Fruit fly (Drosophila melanogaster) whole organism, embryonic: ENCODE data around the gene Ldaf1.

Experiments used
- Bteb2 ChIP-seq: fragments of 200-800 bp; sonication (Bioruptor generic); optimal IDR thresholded peaks from 2 replicates; lab custom pipeline; 2016; ENCODE audit warnings: missing biosample characterization, missing genetic modification characterization
- C15 ChIP-seq: fragments of 200-800 bp; sonication (Bioruptor generic); IDR thresholded peaks from 3 replicates; pipeline ENCODE4 v1.3.6; 2022; ENCODE audit warnings: missing biosample characterization, missing genetic modification characterization
- CG12942 ChIP-seq: fragments of 200-800 bp; sonication (Bioruptor generic); optimal IDR thresholded peaks from 3 replicates; lab custom pipeline; 2016; ENCODE audit warnings: missing biosample characterization, missing genetic modification characterization
- CG13287 ChIP-seq: fragments of 200-800 bp; sonication (Bioruptor generic); IDR thresholded peaks from 2 replicates; pipeline ENCODE4 v1.3.6; 2022; ENCODE audit warnings: missing biosample characterization, missing genetic modification characterization; ENCODE audit not compliant: partially characterized antibody
- CG14965 ChIP-seq: fragments of 200-800 bp; sonication (Bioruptor generic); optimal IDR thresholded peaks from 2 replicates; lab custom pipeline; 2016; ENCODE audit warnings: missing biosample characterization, missing genetic modification characterization, borderline replicate concordance
- CG15601 ChIP-seq: fragments of 200-800 bp; sonication (Bioruptor generic); optimal IDR thresholded peaks from 3 replicates; lab custom pipeline; 2019; ENCODE audit warnings: missing biosample characterization, mild to moderate bottlenecking, missing genetic modification characterization, moderate library complexity
- CG1602 ChIP-seq: fragments of 200-800 bp; sonication (Bioruptor generic); optimal IDR thresholded peaks from 3 replicates; lab custom pipeline; 2016; ENCODE audit warnings: missing biosample characterization, missing genetic modification characterization
- CG17829 ChIP-seq: fragments of 200-800 bp; optimal IDR thresholded peaks from 2 replicates; lab custom pipeline; 2019; ENCODE audit warnings: missing biosample characterization, mild to moderate bottlenecking, missing genetic modification characterization, moderate library complexity
- CG1792 ChIP-seq: fragments of 200-800 bp; sonication (Bioruptor generic); optimal IDR thresholded peaks from 2 replicates; lab custom pipeline; 2016; ENCODE audit warnings: missing biosample characterization, missing genetic modification characterization
- CG1832 ChIP-seq: fragments of 200-800 bp; sonication (Bioruptor generic); optimal IDR thresholded peaks from 2 replicates; lab custom pipeline; 2017; ENCODE audit warnings: missing biosample characterization, mild to moderate bottlenecking, missing genetic modification characterization, inconsistent platforms
- CG2889 ChIP-seq: fragments of 200-800 bp; sonication (Bioruptor generic); IDR thresholded peaks from 3 replicates; pipeline ENCODE4 v1.3.6; 2022; ENCODE audit warnings: missing biosample characterization, missing genetic modification characterization
- CG3726 ChIP-seq: fragments of 200-800 bp; sonication (Bioruptor generic); IDR thresholded peaks from 3 replicates; pipeline ENCODE4, ENCODE4 v1.3.6; 2022; ENCODE audit warnings: missing biosample characterization, missing genetic modification characterization
- CG4328 ChIP-seq: fragments of 200-800 bp; sonication (Bioruptor generic); optimal IDR thresholded peaks from 3 replicates; lab custom pipeline; 2017; ENCODE audit warnings: missing biosample characterization, missing genetic modification reagents, missing genetic modification characterization
- CG4730 ChIP-seq: fragments of 200-800 bp; sonication (Bioruptor generic); IDR thresholded peaks from 2 replicates; pipeline ENCODE4 v1.3.6; 2022; ENCODE audit warnings: missing biosample characterization, missing genetic modification characterization
- CG6654 ChIP-seq: fragments of 200-800 bp; sonication (Bioruptor generic); optimal IDR thresholded peaks from 2 replicates; lab custom pipeline; 2017; ENCODE audit warnings: missing biosample characterization, mild to moderate bottlenecking, missing genetic modification characterization
- CG7372 ChIP-seq: fragments of 200-800 bp; sonication (Bioruptor generic); IDR thresholded peaks from 2 replicates; pipeline ENCODE4 v1.3.6; 2022; ENCODE audit warnings: missing biosample characterization, missing genetic modification characterization
- CG8388 ChIP-seq: fragments of 200-800 bp; sonication (Bioruptor generic); optimal IDR thresholded peaks from 2 replicates; lab custom pipeline; 2019; ENCODE audit warnings: missing biosample characterization, mild to moderate bottlenecking, missing genetic modification characterization, moderate library complexity
- CG9437 ChIP-seq: fragments of 200-800 bp; sonication (Bioruptor generic); optimal IDR thresholded peaks from 2 replicates; lab custom pipeline; 2018; ENCODE audit warnings: missing biosample characterization, mild to moderate bottlenecking, missing genetic modification characterization
- CG9797 ChIP-seq: fragments of 200-800 bp; sonication (Bioruptor generic); optimal IDR thresholded peaks from 3 replicates; lab custom pipeline; 2018; ENCODE audit warnings: missing biosample characterization, mild to moderate bottlenecking, missing genetic modification characterization
- CG9876 ChIP-seq: fragments of 200-800 bp; sonication (Bioruptor generic); optimal IDR thresholded peaks from 2 replicates; lab custom pipeline; 2016; ENCODE audit warnings: missing biosample characterization, missing genetic modification characterization
- CG9932 ChIP-seq: fragments of 200-800 bp; sonication (Bioruptor generic); IDR thresholded peaks from 2 replicates; pipeline ENCODE4 v1.3.6; 2022; ENCODE audit warnings: missing biosample characterization, missing genetic modification characterization
- Deaf1 ChIP-seq: fragments of 200-800 bp; optimal IDR thresholded peaks from 3 replicates; lab custom pipeline; 2019; ENCODE audit warnings: missing biosample characterization, mild to moderate bottlenecking, missing genetic modification characterization, moderate library complexity
- Doc2 ChIP-seq: fragments of 200-800 bp; sonication (Bioruptor generic); IDR thresholded peaks from 2 replicates; pipeline ENCODE4 v1.3.6; 2022; ENCODE audit warnings: missing biosample characterization, missing genetic modification characterization
- Ets65A ChIP-seq: fragments of 200-800 bp; sonication (Bioruptor generic); peaks from one replicate; lab custom pipeline; 2016; ENCODE audit warnings: missing biosample characterization, missing genetic modification characterization
- Hey ChIP-seq: fragments of 200-800 bp; sonication (Bioruptor generic); optimal IDR thresholded peaks from 3 replicates; lab custom pipeline; 2018; ENCODE audit warnings: missing biosample characterization, mild to moderate bottlenecking, missing genetic modification characterization
- Hmx ChIP-seq: fragments of 200-800 bp; sonication (Bioruptor generic); optimal IDR thresholded peaks from 2 replicates; lab custom pipeline; 2016; ENCODE audit warnings: missing biosample characterization, missing genetic modification characterization
- Max ChIP-seq: fragments of 200-800 bp; sonication (Bioruptor generic); optimal IDR thresholded peaks from 2 replicates; lab custom pipeline; 2016; ENCODE audit warnings: missing biosample characterization, mild to moderate bottlenecking, missing genetic modification characterization
- Oaz ChIP-seq: fragments of 200-800 bp; sonication (Bioruptor generic); IDR thresholded peaks from 2 replicates; pipeline ENCODE4 v1.3.6; 2022; ENCODE audit warnings: missing biosample characterization, missing genetic modification characterization
- Sin3A ChIP-seq: fragments of >200 bp; optimal IDR thresholded peaks from 2 replicates; lab custom pipeline; 2018
- Tbp ChIP-seq: fragments of >200 bp; optimal IDR thresholded peaks from 2 replicates; lab custom pipeline; 2018; ENCODE audit warnings: missing biosample characterization, missing genetic modification characterization
- Trl ChIP-seq, 3 experiments: fragments of >200 bp in 2 of 3; fragments of 200-800 bp in 1 of 3; sonication (Bioruptor generic) in 1 of 3; optimal IDR thresholded peaks; 2 replicates in 1 of 3; 3 replicates in 2 of 3; lab custom pipeline; 2016 to 2017; ENCODE audit warnings: missing biosample characterization in 1 of 3, missing genetic modification characterization in 1 of 3
- cad ChIP-seq: fragments of >200 bp; optimal IDR thresholded peaks from 2 replicates; lab custom pipeline; 2017; ENCODE audit warnings: missing biosample characterization, missing genetic modification characterization
- dan ChIP-seq: fragments of 200-800 bp; sonication (Bioruptor generic); IDR thresholded peaks from 2 replicates; pipeline ENCODE4 v1.3.6; 2022; ENCODE audit warnings: missing biosample characterization, missing genetic modification characterization
- dmrt99B ChIP-seq: fragments of 200-800 bp; sonication (Bioruptor generic); optimal IDR thresholded peaks from 2 replicates; lab custom pipeline; 2018; ENCODE audit warnings: missing biosample characterization, mild to moderate bottlenecking, missing genetic modification characterization, moderate library complexity
- en ChIP-seq: fragments of 200-800 bp; sonication (Bioruptor generic); optimal IDR thresholded peaks from 2 replicates; lab custom pipeline; 2016; ENCODE audit warnings: missing biosample characterization, missing genetic modification characterization
- eve ChIP-seq, 2 experiments: fragments of >200 bp; optimal IDR thresholded peaks; 2 replicates each; lab custom pipeline; 2017; ENCODE audit warnings: missing biosample characterization in 2 of 2, missing genetic modification characterization in 2 of 2
- fd102C ChIP-seq: fragments of 200-800 bp; sonication (Bioruptor generic); optimal IDR thresholded peaks from 2 replicates; lab custom pipeline; 2018; ENCODE audit warnings: missing biosample characterization, mild to moderate bottlenecking, missing genetic modification characterization, moderate library complexity
- ftz-f1 ChIP-seq: fragments of 200-800 bp; sonication (Bioruptor generic); optimal IDR thresholded peaks from 2 replicates; lab custom pipeline; 2016; ENCODE audit warnings: missing biosample characterization, missing genetic modification characterization
- gce ChIP-seq: fragments of 200-800 bp; sonication (Bioruptor generic); IDR thresholded peaks from 3 replicates; pipeline ENCODE4 v1.3.6; 2022; ENCODE audit warnings: missing biosample characterization, missing genetic modification characterization
- gcm ChIP-seq: fragments of 200-800 bp; sonication (Bioruptor generic); optimal IDR thresholded peaks from 2 replicates; lab custom pipeline; 2019; ENCODE audit warnings: missing biosample characterization, mild to moderate bottlenecking, missing genetic modification characterization, moderate library complexity
- grn ChIP-seq: fragments of 200-800 bp; sonication (Bioruptor generic); optimal IDR thresholded peaks from 3 replicates; lab custom pipeline; 2017; ENCODE audit warnings: missing biosample characterization, missing genetic modification characterization
- jing ChIP-seq: fragments of 200-800 bp; sonication (Bioruptor generic); optimal IDR thresholded peaks from 2 replicates; lab custom pipeline; 2018; ENCODE audit warnings: missing biosample characterization, mild to moderate bottlenecking, missing genetic modification characterization
- kni ChIP-seq: fragments of 200-800 bp; sonication (Bioruptor generic); optimal IDR thresholded peaks from 3 replicates; lab custom pipeline; 2017; ENCODE audit warnings: mild to moderate bottlenecking, missing biosample characterization, missing genetic modification reagents, missing genetic modification characterization
- nerfin-2 ChIP-seq: fragments of 200-800 bp; sonication (Bioruptor generic); IDR thresholded peaks from 2 replicates; pipeline ENCODE4 v1.3.6; 2022; ENCODE audit warnings: missing biosample characterization, missing genetic modification characterization; ENCODE audit not compliant: partially characterized antibody
- pho ChIP-seq: fragments of 200-800 bp; sonication (Bioruptor generic); optimal IDR thresholded peaks from 2 replicates; lab custom pipeline; 2016; ENCODE audit warnings: missing biosample characterization, missing genetic modification characterization
- row ChIP-seq: fragments of 200-800 bp; sonication (Bioruptor generic); IDR thresholded peaks from 3 replicates; pipeline ENCODE4 v1.3.6; 2022; ENCODE audit warnings: missing biosample characterization, missing genetic modification characterization
- stc ChIP-seq: fragments of 200-800 bp; sonication (Bioruptor generic); IDR thresholded peaks from 2 replicates; pipeline ENCODE4 v1.3.6; 2022; ENCODE audit warnings: missing biosample characterization, missing genetic modification characterization
- tap ChIP-seq: fragments of 200-800 bp; optimal IDR thresholded peaks from 3 replicates; lab custom pipeline; 2019; ENCODE audit warnings: missing biosample characterization, mild to moderate bottlenecking, missing genetic modification characterization, moderate library complexity
- tio ChIP-seq: fragments of 200-800 bp; sonication (Bioruptor generic); optimal IDR thresholded peaks from 2 replicates; lab custom pipeline; 2017; ENCODE audit warnings: missing biosample characterization, missing genetic modification characterization, inconsistent platforms
- tna ChIP-seq: fragments of 200-800 bp; sonication (Bioruptor generic); IDR thresholded peaks from 2 replicates; pipeline ENCODE4 v1.3.6; 2022; ENCODE audit warnings: missing biosample characterization, missing genetic modification characterization; ENCODE audit not compliant: partially characterized antibody
- zen ChIP-seq: fragments of 200-800 bp; sonication (Bioruptor generic); optimal IDR thresholded peaks from 3 replicates; lab custom pipeline; 2018; ENCODE audit warnings: missing biosample characterization, mild to moderate bottlenecking, missing genetic modification characterization, moderate library complexity

The Ldaf1 gene

DNA sequence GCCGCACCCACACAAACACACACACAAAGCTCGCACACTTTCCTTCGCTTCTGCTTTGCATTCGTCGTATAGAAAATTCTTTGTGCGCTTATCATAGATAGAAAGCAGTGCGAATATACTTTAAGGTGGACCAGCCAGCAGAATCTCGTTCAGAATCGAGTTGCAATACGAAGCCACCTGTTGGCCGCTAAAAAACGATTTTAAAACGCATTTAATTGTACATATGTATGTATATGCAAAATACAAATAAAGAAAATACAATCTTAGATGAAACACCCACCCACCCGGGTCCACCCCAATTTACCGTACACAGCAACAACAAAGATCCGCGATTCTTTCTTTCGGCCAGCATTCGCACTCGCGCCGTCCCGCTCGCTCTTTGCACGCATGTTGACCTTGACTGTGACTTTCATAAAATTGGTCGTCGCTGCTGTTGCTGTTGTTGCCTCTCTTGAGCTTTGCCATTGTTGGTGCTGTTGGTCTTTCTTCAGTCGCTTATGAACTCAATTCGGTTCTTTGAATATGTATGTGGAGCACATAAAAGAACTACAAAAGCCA is 46.9 kb upstream of the Ldaf1 start (continued):
- no peak for TF ChIP-seq jing
- TF ChIP-seq CG14965, result no peak
- TF ChIP-seq Hmx (GFP tag; lab: Kevin White, UChicago), result peak; percentile 6
- TF ChIP-seq CG9932 (GFP tag; lab: Robert Waterston, UW), result peak; percentile 77
- no peak for TF ChIP-seq Sin3A
- TF ChIP-seq Bteb2 (GFP tag; lab: Kevin White, UChicago), result no peak
- TF ChIP-seq ftz-f1 (GFP tag; lab: Kevin White, UChicago), result peak; percentile 57
- peak; percentile 60 for TF ChIP-seq Ets65A (GFP tag; lab: Kevin White, UChicago)
- peak; percentile 54 for TF ChIP-seq pho
- TF ChIP-seq Tbp (GFP tag; lab: Kevin White, UChicago), result no peak
- no peak for TF ChIP-seq CG2889
- no peak for TF ChIP-seq C15 (GFP tag; lab: Robert Waterston, UW)
- TF ChIP-seq Deaf1 (tag; lab: Kevin White, UChicago), result no peak
- peak; percentile 33 for TF ChIP-seq CG6654 (GFP tag; lab: Kevin White, UChicago)
- no peak for TF ChIP-seq Hey (tag; lab: Kevin White, UChicago)
- no peak for TF ChIP-seq grn (GFP tag; lab: Kevin White, UChicago)
- no peak for TF ChIP-seq CG3726 (GFP tag; lab: Robert Waterston, UW)
- no peak for TF ChIP-seq CG17829
- TF ChIP-seq tap (tag; lab: Kevin White, UChicago), result no peak
- TF ChIP-seq Max (GFP tag; lab: Kevin White, UChicago), result no peak
- no peak for TF ChIP-seq Oaz (GFP tag; lab: Robert Waterston, UW)
- TF ChIP-seq row (GFP tag; lab: Robert Waterston, UW), result peak; percentile 53
- TF ChIP-seq CG12942 (GFP tag; lab: Kevin White, UChicago), result no peak
- no peak for TF ChIP-seq CG4730 (GFP tag; lab: Robert Waterston, UW)
- TF ChIP-seq CG1832 (GFP tag; lab: Kevin White, UChicago), result peak; percentile 47
- no peak for TF ChIP-seq Doc2
- TF ChIP-seq zen (tag; lab: Kevin White, UChicago), result no peak
- peak in 1 of 2 experiments; percentile 8 for TF ChIP-seq Trl (optimal IDR thresholded peaks at IDR 0.05; lab: Kevin White, UChicago)
- no peak for TF ChIP-seq Trl (GFP tag; optimal IDR thresholded peaks at IDR 0.05; lab: Kevin White, UChicago)
- TF ChIP-seq CG9797 (GFP tag; lab: Kevin White, UChicago), result no peak
- 0 out of 2 replicates have a peak, but pooled peaks have one; percentile 9 for TF ChIP-seq CG7372
- no peak for TF ChIP-seq CG9876
- no peak for TF ChIP-seq CG1792 (GFP tag; lab: Kevin White, UChicago)
- TF ChIP-seq CG9437 (GFP tag; lab: Kevin White, UChicago), result peak; percentile 32
- peak; percentile 13 for TF ChIP-seq dmrt99B (tag; lab: Kevin White, UChicago)
- TF ChIP-seq stc (GFP tag; lab: Robert Waterston, UW), result peak; percentile 67
- TF ChIP-seq nerfin-2 (GFP tag; lab: Robert Waterston, UW), result no peak
- TF ChIP-seq CG4328 (GFP tag; lab: Kevin White, UChicago), result no peak
- TF ChIP-seq dan (GFP tag; lab: Robert Waterston, UW), result no peak
- peak; percentile 13 for TF ChIP-seq tio
- no peak for TF ChIP-seq tna (GFP tag; lab: Robert Waterston, UW)
- TF ChIP-seq en (GFP tag; lab: Kevin White, UChicago), result no peak
- TF ChIP-seq cad, result no peak
- no peak for TF ChIP-seq CG1602 (GFP tag; lab: Kevin White, UChicago)
- TF ChIP-seq CG15601 (tag; lab: Kevin White, UChicago), result no peak
- no peak for TF ChIP-seq CG13287 (GFP tag; lab: Robert Waterston, UW)
- TF ChIP-seq gce, result no peak
- no peak for TF ChIP-seq CG8388 (GFP tag; lab: Kevin White, UChicago)
- TF ChIP-seq gcm, result no peak
- no peak for TF ChIP-seq fd102C
- TF ChIP-seq eve (GFP tag; optimal IDR thresholded peaks at IDR 0.05; lab: Kevin White, UChicago), result no peak
- no peak for TF ChIP-seq kni (GFP tag; lab: Kevin White, UChicago)
